Worm (Caenorhabditis elegans) whole organism, early embryonic: ENCODE results near the gene lbp-3.

ENCODE experiments used
- B0310.2 ChIP-seq: sonication (generic microtip); optimal IDR thresholded peaks from 2 replicates; lab custom pipeline; 2016; ENCODE audit warnings: mild to moderate bottlenecking, missing genetic modification characterization, missing compliant biosample characterization
- ama-1 ChIP-seq: fragments of 150-350 bp; optimal IDR thresholded peaks from 2 replicates; lab custom pipeline; 2014
- ceh-36 ChIP-seq: sonication (generic microtip); optimal IDR thresholded peaks from 2 replicates; lab custom pipeline; 2016; ENCODE audit warnings: missing genetic modification characterization, inconsistent platforms, missing compliant biosample characterization
- hmg-4 ChIP-seq: fragments of 200-800 bp; sonication (Bioruptor generic); optimal IDR thresholded peaks from 2 replicates; lab custom pipeline; 2018; ENCODE audit warnings: mild to moderate bottlenecking, missing genetic modification characterization, missing compliant biosample characterization
- sea-1 ChIP-seq: fragments of 200-800 bp; sonication (Bioruptor generic); conservative IDR thresholded peaks from 2 replicates; pipeline ENCODE4 v1.3.6; 2022; ENCODE audit warnings: missing genetic modification characterization, missing compliant biosample characterization

- no peak for TF ChIP-seq sea-1 (GFP tag; lab: Robert Waterston, UW)
- TF ChIP-seq ama-1 (lab: Kevin White, UChicago), result no peak
- TF ChIP-seq ceh-36, result no peak
- no peak for TF ChIP-seq B0310.2 (tag; lab: Kevin White, UChicago)
- TF ChIP-seq hmg-4, result no peak
Measured at ce11 chrX:3209523-3209922, 47.6 kb upstream of the lbp-3 start, which contains the start of gene F28B4.4.
